Worm (Caenorhabditis elegans) whole organism, young adult: Measurements from ENCODE around the gene srlf-11.

Source experiments
- B0261.1 ChIP-seq: sonication (generic microtip); optimal IDR thresholded peaks from 2 replicates; lab custom pipeline; 2016; ENCODE audit warnings: mild to moderate bottlenecking, missing genetic modification characterization, moderate library complexity, missing compliant biosample characterization
- B0336.3 ChIP-seq: fragments of 200-800 bp; sonication (Bioruptor generic); IDR thresholded peaks from 2 replicates; pipeline ENCODE4 v1.3.6; 2022; ENCODE audit warnings: missing genetic modification characterization, missing compliant biosample characterization
- C06A6.2 ChIP-seq: fragments of 200-800 bp; sonication (Bioruptor generic); conservative IDR thresholded peaks from 2 replicates; pipeline ENCODE4 v1.3.6; 2022; ENCODE audit warnings: missing genetic modification characterization, missing compliant biosample characterization
- F10E7.11 ChIP-seq: sonication (generic microtip); optimal IDR thresholded peaks from 2 replicates; lab custom pipeline; 2017; ENCODE audit warnings: mild to moderate bottlenecking, missing genetic modification characterization, moderate library complexity, missing compliant biosample characterization
- F22D6.2 ChIP-seq: sonication (generic microtip); optimal IDR thresholded peaks from 2 replicates; lab custom pipeline; 2016; ENCODE audit warnings: mild to moderate bottlenecking, missing genetic modification characterization, missing compliant biosample characterization
- F23B12.7 ChIP-seq: sonication (generic microtip); optimal IDR thresholded peaks from 2 replicates; lab custom pipeline; 2017; ENCODE audit warnings: missing genetic modification characterization, mild to moderate bottlenecking, missing compliant biosample characterization, antibody characterized with exemption, moderate library complexity; ENCODE audit not compliant: insufficient read depth
- F39B2.1 ChIP-seq: fragments of 200-800 bp; sonication (Bioruptor generic); IDR thresholded peaks from 2 replicates; pipeline ENCODE4 v1.3.6; 2022; ENCODE audit warnings: missing genetic modification reagents, missing genetic modification characterization, missing compliant biosample characterization
- F52B5.7 ChIP-seq: sonication (generic microtip); optimal IDR thresholded peaks from 2 replicates; lab custom pipeline; 2016; ENCODE audit warnings: mild to moderate bottlenecking, missing genetic modification characterization, missing compliant biosample characterization
- F57A8.1 ChIP-seq: fragments of 200-800 bp; sonication (Bioruptor generic); optimal IDR thresholded peaks from 2 replicates; lab custom pipeline; 2018; ENCODE audit warnings: mild to moderate bottlenecking, missing genetic modification characterization, moderate library complexity, missing compliant biosample characterization
- K12H6.12 ChIP-seq: fragments of 200-800 bp; sonication (Bioruptor generic); optimal IDR thresholded peaks from 2 replicates; lab custom pipeline; 2018; ENCODE audit warnings: mild to moderate bottlenecking, missing genetic modification characterization, missing compliant biosample characterization
- T07F8.4 ChIP-seq: sonication (generic microtip); optimal IDR thresholded peaks from 2 replicates; lab custom pipeline; 2016; ENCODE audit warnings: mild to moderate bottlenecking, missing genetic modification characterization, moderate library complexity, missing compliant biosample characterization
- T26A5.8 ChIP-seq: sonication (generic microtip); optimal IDR thresholded peaks from 2 replicates; lab custom pipeline; 2016; ENCODE audit warnings: missing genetic modification characterization, missing compliant biosample characterization
- Y53G8AR.9 ChIP-seq: fragments of 200-800 bp; sonication (Bioruptor generic); conservative IDR thresholded peaks from 2 replicates; pipeline ENCODE4 v1.3.6; 2022; ENCODE audit warnings: missing genetic modification reagents, missing genetic modification characterization, missing compliant biosample characterization
- Y56A3A.18 ChIP-seq: fragments of 200-800 bp; sonication (Bioruptor generic); IDR thresholded peaks from 2 replicates; pipeline ENCODE4 v1.3.6; 2022; ENCODE audit warnings: missing genetic modification reagents, missing genetic modification characterization, missing compliant biosample characterization
- Y79H2A.3 ChIP-seq: fragments of 200-800 bp; sonication (Bioruptor generic); conservative IDR thresholded peaks from 2 replicates; pipeline ENCODE4 v1.3.6; 2022; ENCODE audit warnings: missing genetic modification reagents, missing genetic modification characterization, missing compliant biosample characterization
- ZK185.1 ChIP-seq: sonication (generic microtip); optimal IDR thresholded peaks from 2 replicates; lab custom pipeline; 2016; ENCODE audit warnings: mild to moderate bottlenecking, missing genetic modification characterization, missing compliant biosample characterization; ENCODE audit not compliant: poor library complexity, severe bottlenecking
- ama-1 ChIP-seq, 3 experiments: fragments of 150-350 bp in 1 of 3; sonication (generic microtip) in 2 of 3; optimal IDR thresholded peaks; 2 replicates each; lab custom pipeline; 2014 to 2018; ENCODE audit warnings: missing biosample characterization in 2 of 3, missing genetic modification characterization in 2 of 3, missing genetic modification reagents in 2 of 3
- atf-7 ChIP-seq: sonication (generic microtip); optimal IDR thresholded peaks from 2 replicates; lab custom pipeline; 2017; ENCODE audit warnings: mild to moderate bottlenecking, missing genetic modification characterization, missing compliant biosample characterization
- attf-5 ChIP-seq: fragments of 200-800 bp; sonication (Bioruptor generic); optimal IDR thresholded peaks from 2 replicates; lab custom pipeline; 2018; ENCODE audit warnings: mild to moderate bottlenecking, missing genetic modification characterization, missing compliant biosample characterization
- bed-2 ChIP-seq: fragments of 200-800 bp; sonication (Bioruptor generic); IDR thresholded peaks from 2 replicates; pipeline ENCODE4 v1.3.6; 2022; ENCODE audit warnings: missing genetic modification reagents, missing genetic modification characterization, missing compliant biosample characterization
- cebp-1 ChIP-seq, 2 experiments: fragments of 200-800 bp in 1 of 2; sonication (Bioruptor generic) in 1 of 2; sonication (generic microtip) in 1 of 2; IDR thresholded peaks in 1 of 2; optimal IDR thresholded peaks in 1 of 2; 2 replicates each; pipeline versions ENCODE4 v1.3.6 to Lab custom; 2017 to 2022; ENCODE audit warnings: missing compliant biosample characterization in 2 of 2, missing genetic modification characterization in 2 of 2, mild to moderate bottlenecking in 1 of 2, missing genetic modification reagents in 1 of 2, moderate library complexity in 1 of 2
- die-1 ChIP-seq: sonication (generic microtip); optimal IDR thresholded peaks from 2 replicates; lab custom pipeline; 2016; ENCODE audit warnings: missing genotype, mild to moderate bottlenecking, missing genetic modification characterization, missing compliant biosample characterization
- egl-44 ChIP-seq: fragments of 200-800 bp; sonication (Bioruptor generic); IDR thresholded peaks from 2 replicates; pipeline ENCODE4 v1.3.6; 2022; ENCODE audit warnings: missing genetic modification reagents, missing genetic modification characterization, missing compliant biosample characterization
- egrh-3 ChIP-seq: fragments of 200-800 bp; sonication (Bioruptor generic); IDR thresholded peaks from 2 replicates; pipeline ENCODE4 v1.3.6; 2022; ENCODE audit warnings: missing genetic modification reagents, missing genetic modification characterization, missing compliant biosample characterization
- ekl-4 ChIP-seq: fragments of 200-800 bp; sonication (Bioruptor generic); IDR thresholded peaks from 2 replicates; pipeline ENCODE4 v1.3.6; 2022; ENCODE audit warnings: missing genetic modification reagents, missing genetic modification characterization, missing compliant biosample characterization
- hmg-1.2 ChIP-seq: fragments of 200-800 bp; sonication (Bioruptor generic); IDR thresholded peaks from 2 replicates; pipeline ENCODE4 v1.3.6; 2022; ENCODE audit warnings: missing genetic modification reagents, missing genetic modification characterization, missing compliant biosample characterization
- let-526 ChIP-seq: fragments of 200-800 bp; sonication (Bioruptor generic); IDR thresholded peaks from 2 replicates; pipeline ENCODE4 v1.3.6; 2022; ENCODE audit warnings: missing genetic modification reagents, missing genetic modification characterization, missing compliant biosample characterization
- let-607 ChIP-seq, 2 experiments: fragments of 200-800 bp in 1 of 2; sonication (Bioruptor generic) in 1 of 2; sonication (generic microtip) in 1 of 2; optimal IDR thresholded peaks; 2 replicates each; lab custom pipeline; 2016 to 2018; ENCODE audit warnings: mild to moderate bottlenecking in 2 of 2, missing compliant biosample characterization in 2 of 2, missing genetic modification characterization in 2 of 2, moderate library complexity in 2 of 2, missing genotype in 1 of 2
- lin-26 ChIP-seq: fragments of 200-800 bp; sonication (Bioruptor generic); IDR thresholded peaks from 2 replicates; pipeline ENCODE4 v1.3.6; 2022; ENCODE audit warnings: missing genetic modification reagents, missing genetic modification characterization, missing compliant biosample characterization
- lin-35 ChIP-seq, 3 experiments: fragments of 150-350 bp in 2 of 3; sonication (generic microtip) in 1 of 3; optimal IDR thresholded peaks; 2 replicates each; lab custom pipeline; 2014 to 2018; ENCODE audit warnings: missing biosample characterization in 3 of 3, missing genetic modification characterization in 3 of 3, missing genetic modification reagents in 3 of 3
- lin-40 ChIP-seq: sonication (generic microtip); optimal IDR thresholded peaks from 2 replicates; lab custom pipeline; 2016; ENCODE audit warnings: missing genetic modification characterization, mild to moderate bottlenecking, missing compliant biosample characterization, missing genotype, missing genetic modification reagents
- lin-54 ChIP-seq: fragments of 200-800 bp; sonication (Bioruptor generic); optimal IDR thresholded peaks from 2 replicates; lab custom pipeline; 2018; ENCODE audit warnings: mild to moderate bottlenecking, missing genetic modification characterization, missing compliant biosample characterization
- lsl-1 ChIP-seq: fragments of 200-800 bp; sonication (Bioruptor generic); optimal IDR thresholded peaks from 2 replicates; lab custom pipeline; 2018; ENCODE audit warnings: mild to moderate bottlenecking, missing genetic modification characterization, moderate library complexity, missing compliant biosample characterization
- madf-10 ChIP-seq: sonication (generic microtip); optimal IDR thresholded peaks from 2 replicates; lab custom pipeline; 2016; ENCODE audit warnings: mild to moderate bottlenecking, missing genetic modification characterization, missing compliant biosample characterization
- mcd-1 ChIP-seq: fragments of 200-800 bp; sonication (Bioruptor generic); IDR thresholded peaks from 2 replicates; pipeline ENCODE4 v1.3.6; 2022; ENCODE audit warnings: missing genetic modification reagents, missing genetic modification characterization, missing compliant biosample characterization
- nhr-179 ChIP-seq: sonication (generic microtip); optimal IDR thresholded peaks from 2 replicates; lab custom pipeline; 2016; ENCODE audit warnings: mild to moderate bottlenecking, missing genetic modification characterization, missing compliant biosample characterization
- pbrm-1 ChIP-seq: fragments of 200-800 bp; sonication (Bioruptor generic); IDR thresholded peaks from 2 replicates; pipeline ENCODE4 v1.3.6; 2022; ENCODE audit warnings: missing genetic modification reagents, missing genetic modification characterization, missing compliant biosample characterization
- rcor-1 ChIP-seq: fragments of 200-800 bp; sonication (Bioruptor generic); IDR thresholded peaks from 2 replicates; pipeline ENCODE4 v1.3.6; 2022; ENCODE audit warnings: missing genetic modification reagents, missing genetic modification characterization, missing compliant biosample characterization
- rec-8 ChIP-seq, 2 experiments: sonication (generic microtip); optimal IDR thresholded peaks; 2 replicates each; lab custom pipeline; 2016; ENCODE audit warnings: mild to moderate bottlenecking in 2 of 2, missing genetic modification characterization in 2 of 2, missing genetic modification reagents in 2 of 2, missing genotype in 2 of 2, missing biosample characterization in 1 of 2, missing compliant biosample characterization in 1 of 2, moderate library complexity in 1 of 2
- somi-1 ChIP-seq: fragments of 200-800 bp; sonication (Bioruptor generic); optimal IDR thresholded peaks from 2 replicates; lab custom pipeline; 2018; ENCODE audit warnings: mild to moderate bottlenecking, missing genetic modification characterization, missing compliant biosample characterization
- tbx-9 ChIP-seq: sonication (generic microtip); optimal IDR thresholded peaks from 2 replicates; lab custom pipeline; 2016; ENCODE audit warnings: borderline replicate concordance, missing genetic modification characterization, inconsistent platforms, missing compliant biosample characterization
- unc-62 ChIP-seq: fragments of 150-350 bp; optimal IDR thresholded peaks from 2 replicates; lab custom pipeline; 2014; ENCODE audit warnings: missing biosample characterization, missing genetic modification reagents, missing genetic modification characterization
- zfh-2 ChIP-seq: fragments of 200-800 bp; sonication (Bioruptor generic); conservative IDR thresholded peaks from 2 replicates; pipeline ENCODE4 v1.3.6; 2022; ENCODE audit warnings: missing genetic modification reagents, missing genetic modification characterization, missing compliant biosample characterization
- ztf-26 ChIP-seq: sonication (generic microtip); optimal IDR thresholded peaks from 2 replicates; lab custom pipeline; 2017; ENCODE audit warnings: missing genetic modification characterization, missing compliant biosample characterization

srlf-11 gene

ce11 chrIV:10885915-10886314, at the start of gene srlf-11:
Gene srlf-11 (minus strand): TSS chrIV:10886015.
- TF ChIP-seq let-526 (GFP tag; lab: Robert Waterston, UW) (no peak), nhr-179 (tag; lab: Kevin White, UChicago) (no peak), zfh-2 (GFP tag; lab: Robert Waterston, UW) (no peak), K12H6.12 (tag; lab: Kevin White, UChicago) (no peak), F39B2.1 (GFP tag; lab: Robert Waterston, UW) (no peak), lsl-1 (GFP tag; lab: Kevin White, UChicago) (no peak)

ce11 chrIV:10935336-10935735, 49.5 kb upstream of the srlf-11 start:
- TF ChIP-seq zfh-2 (GFP tag; lab: Robert Waterston, UW) (peak; percentile 58), die-1 (tag; lab: Kevin White, UChicago) (peak; percentile 46), cebp-1 (GFP tag; IDR thresholded peaks at IDR 0.05; lab: Robert Waterston, UW) (peak; percentile 45), cebp-1 (tag; optimal IDR thresholded peaks at IDR 0.05; lab: Kevin White, UChicago) (peak; percentile 85), Y56A3A.18 (GFP tag; lab: Robert Waterston, UW) (no peak), F52B5.7 (peak; percentile 73), somi-1 (GFP tag; lab: Kevin White, UChicago) (peak; percentile 91), ama-1 (optimal IDR thresholded peaks at IDR 0.05; lab: Kevin White, UChicago) (peak; percentile 93), ama-1 (GFP tag; optimal IDR thresholded peaks at IDR 0.05; lab: Kevin White, UChicago) (no peak), F22D6.2 (tag; lab: Kevin White, UChicago) (peak; percentile 18), tbx-9 (no peak), pbrm-1 (peak; percentile 74), atf-7 (peak; percentile 74), B0261.1 (no peak), egrh-3 (GFP tag; lab: Robert Waterston, UW) (peak; percentile 29; the same call in 1 of the 2 replicates), lin-35 (GFP tag; optimal IDR thresholded peaks at IDR 0.05; lab: Kevin White, UChicago) (peak in 1 of 3 experiments; percentile 85), bed-2 (GFP tag; lab: Robert Waterston, UW) (no peak), T07F8.4 (tag; lab: Kevin White, UChicago) (no peak), K12H6.12 (tag; lab: Kevin White, UChicago) (peak; percentile 71), ekl-4 (peak; percentile 85), rec-8 (tag; optimal IDR thresholded peaks at IDR 0.05; lab: Kevin White, UChicago) (no peak), F10E7.11 (peak; percentile 11), T26A5.8 (tag; lab: Kevin White, UChicago) (no peak), let-607 (tag; optimal IDR thresholded peaks at IDR 0.05; lab: Kevin White, UChicago) (peak in 1 of 2 experiments; percentile 14), B0336.3 (GFP tag; lab: Robert Waterston, UW) (peak; percentile 17; the same call in 1 of the 2 replicates), lin-54 (GFP tag; lab: Kevin White, UChicago) (peak; percentile 62), F23B12.7 (no peak), lin-26 (GFP tag; lab: Robert Waterston, UW) (0 out of 2 replicates have a peak, but pooled peaks have one; percentile 65), hmg-1.2 (GFP tag; lab: Robert Waterston, UW) (peak; percentile 77), unc-62 (GFP tag; lab: Kevin White, UChicago) (peak; percentile 73), madf-10 (peak; percentile 59), lin-40 (tag; lab: Kevin White, UChicago) (peak; percentile 51), Y53G8AR.9 (GFP tag; lab: Robert Waterston, UW) (peak; percentile 47; the same call in 1 of the 2 replicates), C06A6.2 (GFP tag; lab: Robert Waterston, UW) (peak; percentile 66; the same call in 1 of the 2 replicates), ztf-26 (tag; lab: Kevin White, UChicago) (peak; percentile 31), mcd-1 (GFP tag; lab: Robert Waterston, UW) (peak; percentile 76), rcor-1 (GFP tag; lab: Robert Waterston, UW) (peak; percentile 29; the same call in 1 of the 2 replicates), ZK185.1 (peak; percentile 71), attf-5 (GFP tag; lab: Kevin White, UChicago) (peak; percentile 72), Y79H2A.3 (GFP tag; lab: Robert Waterston, UW) (no peak), F57A8.1 (GFP tag; lab: Kevin White, UChicago) (no peak), egl-44 (GFP tag; lab: Robert Waterston, UW) (peak; percentile 74)
